Worm (Caenorhabditis elegans): Measurements from ENCODE around the gene R02F2.6.

R02F2.6 gene

ce11 chrIII:5453290-5453689 lies 25.4 kb downstream of the R02F2.6 start, which contains the start of gene F48E8.4:
F48E8.4 (plus strand) TSS chrIII:5453590.
- TF ChIP-seq unc-3 (GFP tag; conservative IDR thresholded peaks at IDR 0.05) (no peak), unc-3 (tag; optimal IDR thresholded peaks at IDR 0.05) (no peak), hlh-30 (tag; optimal IDR thresholded peaks at IDR 0.05; ENCODE audit: insufficient read depth) (no peak)

- TF ChIP-seq ceh-2 (tag; optimal IDR thresholded peaks at IDR 0.05) (no peak), ttx-3 (tag; optimal IDR thresholded peaks at IDR 0.05) (no peak), K02D7.2 (tag; optimal IDR thresholded peaks at IDR 0.05) (no peak), fkh-6 (tag; optimal IDR thresholded peaks at IDR 0.05) (no peak), pax-1 (tag; optimal IDR thresholded peaks at IDR 0.05) (no peak), pha-4 (tag; optimal IDR thresholded peaks at IDR 0.05) (no peak), ceh-14 (tag; optimal IDR thresholded peaks at IDR 0.05) (no peak), mec-3 (tag; optimal IDR thresholded peaks at IDR 0.05; ENCODE audit: borderline replicate concordance) (no peak), sdc-2 (tag; optimal IDR thresholded peaks at IDR 0.05) (no peak), ref-2 (tag; optimal IDR thresholded peaks at IDR 0.05) (no peak), lim-6 (tag; optimal IDR thresholded peaks at IDR 0.05) (no peak), dve-1 (tag; optimal IDR thresholded peaks at IDR 0.05) (no peak), hlh-30 (tag; optimal IDR thresholded peaks at IDR 0.05; ENCODE audit: insufficient read depth) (no peak), K09A11.1 (tag; optimal IDR thresholded peaks at IDR 0.05; ENCODE audit: insufficient read depth) (no peak), hlh-15 (tag; optimal IDR thresholded peaks at IDR 0.05) (no peak), ceh-9 (tag; optimal IDR thresholded peaks at IDR 0.05) (no peak), ceh-45 (GFP tag; IDR thresholded peaks at IDR 0.05) (no peak), tbx-7 (tag; optimal IDR thresholded peaks at IDR 0.05) (no peak)
Observed at ce11 chrIII:5450430-5450829, 28.3 kb downstream of the R02F2.6 start, which contains the start of gene paa-1. paa-1 (plus strand) TSS chrIII:5450730.

ce11 chrIII:5449762-5450308 lies 28.9 kb downstream of the R02F2.6 start, which contains the start of gene F48E8.8:
F48E8.8 (minus strand) TSS chrIII:5449812.
- TF ChIP-seq hlh-30 (tag; optimal IDR thresholded peaks at IDR 0.05; ENCODE audit: insufficient read depth) (peak; percentile 38), unc-55 (GFP tag; optimal IDR thresholded peaks at IDR 0.05) (peak; percentile 9), hlh-8 (tag; optimal IDR thresholded peaks at IDR 0.05) (peak; percentile 38), tbx-2 (tag; optimal IDR thresholded peaks at IDR 0.05) (peak; percentile 75), unc-42 (tag; optimal IDR thresholded peaks at IDR 0.05) (peak; percentile 39), ceh-48 (tag; optimal IDR thresholded peaks at IDR 0.05) (peak; percentile 73), syd-9 (tag; optimal IDR thresholded peaks at IDR 0.05) (no peak), lin-11 (tag; optimal IDR thresholded peaks at IDR 0.05) (no peak), ceh-2 (tag; optimal IDR thresholded peaks at IDR 0.05) (peak; percentile 20), ceh-18 (tag; optimal IDR thresholded peaks at IDR 0.05) (no peak), nfya-1 (tag; optimal IDR thresholded peaks at IDR 0.05) (peak; percentile 56), lim-6 (tag; optimal IDR thresholded peaks at IDR 0.05) (no peak), ceh-31 (tag; optimal IDR thresholded peaks at IDR 0.05) (peak; percentile 34)

ce11 chrIII:5448177-5448576 lies 30.5 kb downstream of the R02F2.6 start, which contains the start of gene skpt-1:
skpt-1 (minus strand) TSS chrIII:5448395.
- peak; percentile 2 for TF ChIP-seq unc-42 (tag; optimal IDR thresholded peaks at IDR 0.05)
- no peak for TF ChIP-seq ceh-34 (tag; optimal IDR thresholded peaks at IDR 0.05)
- no peak for TF ChIP-seq ets-4 (tag; optimal IDR thresholded peaks at IDR 0.05)
- no peak for TF ChIP-seq T23F11.4 (GFP tag; optimal IDR thresholded peaks at IDR 0.05)
- TF ChIP-seq tbx-2 (tag; optimal IDR thresholded peaks at IDR 0.05), result peak; percentile 9
- TF ChIP-seq npax-4 (tag; optimal IDR thresholded peaks at IDR 0.05), result no peak
- TF ChIP-seq madf-2 (tag; optimal IDR thresholded peaks at IDR 0.05), result no peak
- TF ChIP-seq mec-3 (tag; optimal IDR thresholded peaks at IDR 0.05; ENCODE audit: borderline replicate concordance), result no peak
- no peak for TF ChIP-seq C38D4.7 (GFP tag; optimal IDR thresholded peaks at IDR 0.05)
- peak; percentile 8 for TF ChIP-seq nfya-1 (tag; optimal IDR thresholded peaks at IDR 0.05)
- no peak for TF ChIP-seq hlh-6 (tag; optimal IDR thresholded peaks at IDR 0.05)
- TF ChIP-seq elt-2 (tag; optimal IDR thresholded peaks at IDR 0.05), result peak; percentile 4
- no peak for TF ChIP-seq ref-2 (tag; optimal IDR thresholded peaks at IDR 0.05)
- TF ChIP-seq lim-6 (tag; optimal IDR thresholded peaks at IDR 0.05), result no peak
- no peak for TF ChIP-seq gmeb-2 (tag; optimal IDR thresholded peaks at IDR 0.05)
- TF ChIP-seq ceh-24 (tag; optimal IDR thresholded peaks at IDR 0.05), result no peak
- TF ChIP-seq pat-9 (tag; optimal IDR thresholded peaks at IDR 0.05), result no peak
- no peak for TF ChIP-seq ama-1 (optimal IDR thresholded peaks at IDR 0.05)
- no peak for TF ChIP-seq unc-86 (tag; optimal IDR thresholded peaks at IDR 0.05)
- no peak for TF ChIP-seq ztf-16 (tag; optimal IDR thresholded peaks at IDR 0.05)
- no peak for TF ChIP-seq eyg-1 (tag; optimal IDR thresholded peaks at IDR 0.05)
